Fruit fly (Drosophila melanogaster) Kc167 (cell line): Measurements from ENCODE around the gene CG18268.

Experiments
- Sin3A ChIP-seq: fragments of >200 bp; optimal IDR thresholded peaks from 2 replicates; lab custom pipeline; 2018; ENCODE audit warnings: missing external identifiers
- h ChIP-seq: fragments of >200 bp; optimal IDR thresholded peaks from 3 replicates; lab custom pipeline; 2018; ENCODE audit warnings: missing external identifiers
- insv ChIP-seq: fragments of >200 bp; optimal IDR thresholded peaks from 3 replicates; lab custom pipeline; 2018; ENCODE audit warnings: missing external identifiers
- psq ChIP-seq: fragments of >200 bp; optimal IDR thresholded peaks from 2 replicates; lab custom pipeline; 2017; ENCODE audit warnings: missing external identifiers

dm6 chr3R:7813518-7813917 is 9.3 kb upstream of the CG18268 start:
- TF ChIP-seq psq (lab: Kevin White, UChicago) (no peak), h (no peak), Sin3A (no peak), insv (lab: Kevin White, UChicago) (no peak)
